Worm (Caenorhabditis elegans): ENCODE results near the gene algn-6.

The algn-6 gene

ce11 chrII:8039416-8039815, at the start of gene algn-6, which contains the start of gene ubh-4:
TSS of gene algn-6 (plus strand) at chrII:8039802.
TSS of gene ubh-4 (minus strand) at chrII:8039597.
- TF ChIP-seq skn-1 (tag; optimal IDR thresholded peaks at IDR 0.05), result no peak
- TF ChIP-seq pqm-1 (tag; optimal IDR thresholded peaks at IDR 0.05), result peak; percentile 15
- peak; percentile 43 for TF ChIP-seq nhr-25 (tag; optimal IDR thresholded peaks at IDR 0.05)
- TF ChIP-seq nhr-23 (tag; optimal IDR thresholded peaks at IDR 0.05), result peak; percentile 50
- TF ChIP-seq nfya-1 (tag; optimal IDR thresholded peaks at IDR 0.05; ENCODE audit: insufficient read depth), result peak; percentile 72
- TF ChIP-seq eor-1 (tag; optimal IDR thresholded peaks at IDR 0.05), result no peak
- peak; percentile 89 for TF ChIP-seq lin-15B (tag; optimal IDR thresholded peaks at IDR 0.05)
- peak; percentile 75 for TF ChIP-seq nhr-43 (tag; optimal IDR thresholded peaks at IDR 0.05; ENCODE audit: poor library complexity, severe bottlenecking)
- no peak for TF ChIP-seq hmg-11 (tag; optimal IDR thresholded peaks at IDR 0.05)
- TF ChIP-seq pha-4 (tag; optimal IDR thresholded peaks at IDR 0.05), result peak; percentile 78
- peak; percentile 75 for TF ChIP-seq snpc-4 (tag; optimal IDR thresholded peaks at IDR 0.05)
- no peak for TF ChIP-seq daf-12 (tag; optimal IDR thresholded peaks at IDR 0.05)
- TF ChIP-seq lsy-12 (tag; optimal IDR thresholded peaks at IDR 0.05), result no peak
- no peak for TF ChIP-seq ceh-82 (tag; optimal IDR thresholded peaks at IDR 0.05)
- TF ChIP-seq elt-2 (tag; optimal IDR thresholded peaks at IDR 0.05), result peak; percentile 34

- TF ChIP-seq nhr-23 (tag; optimal IDR thresholded peaks at IDR 0.05), result no peak
- TF ChIP-seq fkh-10 (GFP tag; optimal IDR thresholded peaks at IDR 0.05), result peak; percentile 69
- TF ChIP-seq fos-1 (tag; optimal IDR thresholded peaks at IDR 0.05), result no peak
Measured at ce11 chrII:7990192-7990591, 49.4 kb upstream of the algn-6 start.

- no peak for TF ChIP-seq ama-1 (optimal IDR thresholded peaks at IDR 0.05)
- no peak for TF ChIP-seq elt-1 (tag; optimal IDR thresholded peaks at IDR 0.05)
- no peak for TF ChIP-seq pqm-1 (tag; optimal IDR thresholded peaks at IDR 0.05)
- no peak for TF ChIP-seq lin-15B (tag; optimal IDR thresholded peaks at IDR 0.05)
Measured at ce11 chrII:7991279-7991678, 48.3 kb upstream of the algn-6 start.

- peak; percentile 86 for TF ChIP-seq elt-2 (tag; optimal IDR thresholded peaks at IDR 0.05)
- no peak for TF ChIP-seq egl-5 (tag; optimal IDR thresholded peaks at IDR 0.05)
- peak; percentile 13 for TF ChIP-seq pha-4 (tag; optimal IDR thresholded peaks at IDR 0.05)
- no peak for TF ChIP-seq skn-1 (tag; optimal IDR thresholded peaks at IDR 0.05)
- peak; percentile 75 for TF ChIP-seq pqm-1 (tag; optimal IDR thresholded peaks at IDR 0.05)
- TF ChIP-seq ztf-11 (tag; optimal IDR thresholded peaks at IDR 0.05), result no peak
Measured at ce11 chrII:8001428-8001827, 38.2 kb upstream of the algn-6 start.

- no peak for TF ChIP-seq ztf-11 (tag; optimal IDR thresholded peaks at IDR 0.05)
- TF ChIP-seq nhr-12 (tag; optimal IDR thresholded peaks at IDR 0.05), result no peak
- no peak for TF ChIP-seq fkh-2 (tag; optimal IDR thresholded peaks at IDR 0.05)
- no peak for TF ChIP-seq daf-12 (tag; optimal IDR thresholded peaks at IDR 0.05)
- TF ChIP-seq ceh-28 (tag; optimal IDR thresholded peaks at IDR 0.05), result no peak
- TF ChIP-seq tbx-2 (tag; optimal IDR thresholded peaks at IDR 0.05), result no peak
- no peak for TF ChIP-seq unc-39 (tag; optimal IDR thresholded peaks at IDR 0.05)
Measured at ce11 chrII:8004157-8004556, 35.4 kb upstream of the algn-6 start, which contains the start of gene pgp-11. TSS of gene pgp-11 (minus strand) at chrII:8004257.

- no peak for TF ChIP-seq nhr-28 (tag; optimal IDR thresholded peaks at IDR 0.05)
- TF ChIP-seq nhr-12 (tag; optimal IDR thresholded peaks at IDR 0.05), result no peak
- no peak for TF ChIP-seq tbx-2 (tag; optimal IDR thresholded peaks at IDR 0.05)
- TF ChIP-seq ZK546.5 (tag; optimal IDR thresholded peaks at IDR 0.05), result no peak
- peak; percentile 27 for TF ChIP-seq elt-2 (tag; optimal IDR thresholded peaks at IDR 0.05)
- peak; percentile 70 for TF ChIP-seq pqm-1 (tag; optimal IDR thresholded peaks at IDR 0.05)
- no peak for TF ChIP-seq nhr-237 (tag; optimal IDR thresholded peaks at IDR 0.05)
Measured at ce11 chrII:8004752-8005151, 34.9 kb upstream of the algn-6 start.

DNA sequence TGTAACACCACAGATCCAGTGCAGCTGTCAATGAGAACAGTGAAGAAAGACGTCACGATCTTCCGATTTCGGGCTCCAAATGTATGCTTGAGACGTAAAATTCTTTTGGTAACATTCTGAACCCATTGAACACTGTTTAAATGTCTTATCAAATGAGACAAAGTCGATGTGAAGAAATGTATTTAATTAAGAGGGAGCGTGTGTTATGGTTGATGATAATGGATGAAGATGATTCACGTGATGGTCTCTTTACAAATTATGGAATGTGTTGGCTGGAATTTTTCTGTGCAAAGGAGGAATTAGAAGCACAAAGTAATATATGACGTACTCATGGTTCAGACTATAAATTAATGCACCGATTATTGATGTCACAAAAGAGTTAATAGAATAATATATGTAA, 32.6 kb upstream of the algn-6 start:
- TF ChIP-seq nhr-12 (tag; optimal IDR thresholded peaks at IDR 0.05), result no peak
- TF ChIP-seq eor-1 (tag; optimal IDR thresholded peaks at IDR 0.05), result no peak
- TF ChIP-seq sea-2 (GFP tag; optimal IDR thresholded peaks at IDR 0.05), result no peak
- no peak for TF ChIP-seq skn-1 (tag; optimal IDR thresholded peaks at IDR 0.05)
- no peak for TF ChIP-seq unc-62 (GFP tag; optimal IDR thresholded peaks at IDR 0.05)
- no peak for TF ChIP-seq lin-15B (tag; optimal IDR thresholded peaks at IDR 0.05)
- no peak for TF ChIP-seq ztf-4 (tag; optimal IDR thresholded peaks at IDR 0.05)
- no peak for TF ChIP-seq zag-1 (tag; optimal IDR thresholded peaks at IDR 0.05)
- TF ChIP-seq R02D3.7 (tag; optimal IDR thresholded peaks at IDR 0.05), result no peak
- no peak for TF ChIP-seq nhr-67 (tag; optimal IDR thresholded peaks at IDR 0.05)
- no peak for TF ChIP-seq nhr-43 (tag; optimal IDR thresholded peaks at IDR 0.05; ENCODE audit: poor library complexity, severe bottlenecking)
- TF ChIP-seq elt-2 (tag; optimal IDR thresholded peaks at IDR 0.05), result peak; percentile 3
- TF ChIP-seq nhr-76 (tag; optimal IDR thresholded peaks at IDR 0.05), result no peak
- TF ChIP-seq pqm-1 (tag; optimal IDR thresholded peaks at IDR 0.05), result peak; percentile 67
- TF ChIP-seq daf-12 (tag; optimal IDR thresholded peaks at IDR 0.05), result no peak

Measured in whole organism, L3 larva.